Worm (Caenorhabditis elegans): ENCODE data around the gene Y53F4B.10.

Gene Y53F4B.10

ce11 chrII:14952464-14953064, 50.7 kb downstream of the Y53F4B.10 start:
- TF ChIP-seq ama-1 (optimal IDR thresholded peaks at IDR 0.05): no peak
- TF ChIP-seq skn-1 (tag; optimal IDR thresholded peaks at IDR 0.05): no peak
- no peak for TF ChIP-seq efl-1 (optimal IDR thresholded peaks at IDR 0.05)
- TF ChIP-seq efl-1 (GFP tag; optimal IDR thresholded peaks at IDR 0.05 in 1 of 2): peak in 1 of 2 experiments; percentile 14
- no peak for TF ChIP-seq nhr-237 (tag; optimal IDR thresholded peaks at IDR 0.05)
- TF ChIP-seq jun-1 (tag; optimal IDR thresholded peaks at IDR 0.05): no peak
- TF ChIP-seq fkh-10 (GFP tag; optimal IDR thresholded peaks at IDR 0.05): no peak
- TF ChIP-seq C04F5.9 (tag; optimal IDR thresholded peaks at IDR 0.05): no peak
